Worm (Caenorhabditis elegans) whole organism, L3 larva: ENCODE data around the gene ZK1307.7.

Source experiments
- R02D3.7 ChIP-seq: fragments of 150-350 bp; optimal IDR thresholded peaks from 2 replicates; lab custom pipeline; 2014; ENCODE audit warnings: missing biosample characterization, missing genetic modification characterization
- aly-2 ChIP-seq: fragments of 150-350 bp; optimal IDR thresholded peaks from 2 replicates; lab custom pipeline; 2014; ENCODE audit warnings: missing biosample characterization, missing genetic modification characterization
- ama-1 ChIP-seq: fragments of 150-350 bp; optimal IDR thresholded peaks from 2 replicates; lab custom pipeline; 2018
- ceh-16 ChIP-seq: sonication (generic microtip); optimal IDR thresholded peaks from 2 replicates; lab custom pipeline; 2017; ENCODE audit warnings: missing biosample characterization, missing genetic modification characterization
- ceh-28 ChIP-seq: fragments of 150-350 bp; optimal IDR thresholded peaks from 2 replicates; lab custom pipeline; 2014; ENCODE audit warnings: missing biosample characterization, missing genetic modification reagents, missing genetic modification characterization
- ceh-82 ChIP-seq: fragments of 150-350 bp; optimal IDR thresholded peaks from 2 replicates; lab custom pipeline; 2014; ENCODE audit warnings: missing biosample characterization, missing genetic modification characterization
- ceh-9 ChIP-seq: sonication (generic microtip); optimal IDR thresholded peaks from 2 replicates; lab custom pipeline; 2018; ENCODE audit warnings: missing biosample characterization, missing genetic modification characterization
- elt-1 ChIP-seq: fragments of 150-350 bp; optimal IDR thresholded peaks from 2 replicates; lab custom pipeline; 2014; ENCODE audit warnings: missing biosample characterization, missing genetic modification characterization
- elt-2 ChIP-seq: sonication (generic microtip); optimal IDR thresholded peaks from 2 replicates; lab custom pipeline; 2016; ENCODE audit warnings: missing genetic modification reagents, mild to moderate bottlenecking, missing genetic modification characterization, missing compliant biosample characterization
- elt-3 ChIP-seq, 3 experiments: fragments of 150-350 bp in 1 of 3; sonication (generic microtip) in 2 of 3; optimal IDR thresholded peaks; 2 replicates in 2 of 3; 4 replicates in 1 of 3; lab custom pipeline; 2014 to 2017; ENCODE audit warnings: missing biosample characterization in 3 of 3, missing genetic modification characterization in 3 of 3
- fkh-10 ChIP-seq: sonication (generic microtip); optimal IDR thresholded peaks from 2 replicates; lab custom pipeline; 2017; ENCODE audit warnings: missing biosample characterization, missing genetic modification reagents, missing genetic modification characterization
- fkh-2 ChIP-seq: fragments of 150-350 bp; optimal IDR thresholded peaks from 2 replicates; lab custom pipeline; 2014; ENCODE audit warnings: missing biosample characterization, missing genetic modification reagents, missing genetic modification characterization
- fos-1 ChIP-seq: fragments of 150-350 bp; optimal IDR thresholded peaks from 2 replicates; lab custom pipeline; 2014; ENCODE audit warnings: missing biosample characterization, missing genetic modification characterization
- hmg-11 ChIP-seq: sonication (generic microtip); optimal IDR thresholded peaks from 2 replicates; lab custom pipeline; 2016; ENCODE audit warnings: missing genetic modification characterization, missing compliant biosample characterization
- jun-1 ChIP-seq: fragments of 150-350 bp; optimal IDR thresholded peaks from 2 replicates; lab custom pipeline; 2014; ENCODE audit warnings: missing biosample characterization, missing genetic modification reagents, missing genetic modification characterization
- lin-15B ChIP-seq: fragments of 150-350 bp; optimal IDR thresholded peaks from 2 replicates; lab custom pipeline; 2014; ENCODE audit warnings: missing biosample characterization, missing genetic modification characterization
- lin-39 ChIP-seq: fragments of 150-350 bp; optimal IDR thresholded peaks from 2 replicates; lab custom pipeline; 2018; ENCODE audit warnings: missing biosample characterization, missing genetic modification reagents, missing genetic modification characterization
- lsy-12 ChIP-seq: sonication (generic microtip); optimal IDR thresholded peaks from 2 replicates; lab custom pipeline; 2016; ENCODE audit warnings: mild to moderate bottlenecking, missing genetic modification characterization, missing compliant biosample characterization
- mdl-1 ChIP-seq: fragments of 150-350 bp; optimal IDR thresholded peaks from 2 replicates; lab custom pipeline; 2014; ENCODE audit warnings: missing biosample characterization, missing genetic modification characterization
- nfya-1 ChIP-seq: sonication (generic microtip); optimal IDR thresholded peaks from 2 replicates; lab custom pipeline; 2017; ENCODE audit warnings: missing genetic modification characterization, mild to moderate bottlenecking, missing compliant biosample characterization, antibody characterized with exemption, moderate library complexity; ENCODE audit not compliant: insufficient read depth
- nhr-11 ChIP-seq: fragments of 150-350 bp; optimal IDR thresholded peaks from 2 replicates; lab custom pipeline; 2014; ENCODE audit warnings: missing biosample characterization, missing genetic modification characterization
- nhr-12 ChIP-seq: fragments of 150-350 bp; optimal IDR thresholded peaks from 2 replicates; lab custom pipeline; 2014; ENCODE audit warnings: missing biosample characterization, missing genetic modification characterization
- nhr-23 ChIP-seq: fragments of 150-350 bp; optimal IDR thresholded peaks from 2 replicates; lab custom pipeline; 2014; ENCODE audit warnings: missing biosample characterization, missing genetic modification reagents, missing genetic modification characterization
- nhr-237 ChIP-seq: fragments of 150-350 bp; optimal IDR thresholded peaks from 2 replicates; lab custom pipeline; 2014; ENCODE audit warnings: missing biosample characterization, missing genetic modification characterization
- nhr-25 ChIP-seq: sonication (generic microtip); optimal IDR thresholded peaks from 2 replicates; lab custom pipeline; 2017; ENCODE audit warnings: missing biosample characterization, missing genetic modification characterization
- nhr-43 ChIP-seq: sonication (generic microtip); optimal IDR thresholded peaks from 2 replicates; lab custom pipeline; 2016; ENCODE audit warnings: mild to moderate bottlenecking, missing genetic modification characterization, missing compliant biosample characterization; ENCODE audit not compliant: poor library complexity, severe bottlenecking
- nhr-67 ChIP-seq: fragments of 150-350 bp; optimal IDR thresholded peaks from 2 replicates; lab custom pipeline; 2014; ENCODE audit warnings: missing biosample characterization, missing genetic modification characterization
- nhr-76 ChIP-seq: fragments of 150-350 bp; sonication (generic microtip); optimal IDR thresholded peaks from 5 replicates; lab custom pipeline; 2014; ENCODE audit warnings: missing biosample characterization, missing genetic modification characterization
- pha-4 ChIP-seq: fragments of 150-350 bp; optimal IDR thresholded peaks from 2 replicates; lab custom pipeline; 2014; ENCODE audit warnings: missing biosample characterization, missing genetic modification reagents, missing genetic modification characterization
- pqm-1 ChIP-seq: fragments of 150-350 bp; optimal IDR thresholded peaks from 2 replicates; lab custom pipeline; 2017; ENCODE audit warnings: missing biosample characterization, missing genetic modification characterization, inconsistent platforms
- sea-2 ChIP-seq: fragments of 150-350 bp; sonication (generic microtip); optimal IDR thresholded peaks from 4 replicates; lab custom pipeline; 2014; ENCODE audit warnings: missing biosample characterization, missing genetic modification reagents, missing genetic modification characterization
- skn-1 ChIP-seq: fragments of 150-350 bp; optimal IDR thresholded peaks from 2 replicates; lab custom pipeline; 2014; ENCODE audit warnings: missing biosample characterization, missing genetic modification characterization
- unc-39 ChIP-seq: sonication (generic microtip); optimal IDR thresholded peaks from 4 replicates; lab custom pipeline; 2017; ENCODE audit warnings: missing biosample characterization, missing genetic modification characterization
- unc-62 ChIP-seq: fragments of 150-350 bp; sonication (generic microtip); optimal IDR thresholded peaks from 4 replicates; lab custom pipeline; 2014; ENCODE audit warnings: missing biosample characterization, missing genetic modification reagents, missing genetic modification characterization
- zag-1 ChIP-seq: fragments of 150-350 bp; optimal IDR thresholded peaks from 2 replicates; lab custom pipeline; 2014; ENCODE audit warnings: missing biosample characterization, missing genetic modification characterization
- ztf-11 ChIP-seq: fragments of 150-350 bp; optimal IDR thresholded peaks from 2 replicates; lab custom pipeline; 2014; ENCODE audit warnings: missing biosample characterization, missing genetic modification characterization

Gene ZK1307.7

DNA sequence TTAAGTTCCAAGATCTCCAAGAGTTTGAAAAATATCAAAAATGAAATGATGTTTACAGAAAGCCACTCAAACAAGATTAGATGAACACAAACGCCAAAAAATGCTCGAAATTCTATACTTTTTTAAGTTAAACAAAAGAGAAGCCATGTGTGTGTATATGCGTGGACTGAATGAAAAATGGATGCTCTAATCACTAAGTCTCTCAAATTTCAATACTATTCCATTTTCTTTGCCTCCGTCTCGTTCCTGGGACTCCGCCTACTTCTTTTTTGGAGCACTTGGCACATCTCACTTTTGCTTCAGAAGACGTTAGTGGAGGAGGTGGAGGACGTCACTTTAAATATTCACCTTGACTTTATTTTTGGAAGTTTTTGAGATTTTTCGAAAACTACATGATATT, 43.4 kb downstream of the ZK1307.7 start:
- TF ChIP-seq sea-2 (GFP tag; lab: Kevin White, UChicago) = no peak
- TF ChIP-seq elt-1 = no peak
- no peak for TF ChIP-seq ztf-11 (tag; lab: Kevin White, UChicago)
- TF ChIP-seq jun-1 (tag; lab: Kevin White, UChicago) = no peak
- TF ChIP-seq nhr-23 (tag; lab: Kevin White, UChicago) = no peak
- no peak for TF ChIP-seq nfya-1
- no peak for TF ChIP-seq nhr-11 (tag; lab: Kevin White, UChicago)
- TF ChIP-seq lsy-12 (tag; lab: Kevin White, UChicago) = no peak
- no peak for TF ChIP-seq skn-1 (tag; lab: Kevin White, UChicago)
- no peak for TF ChIP-seq fos-1 (tag; lab: Kevin White, UChicago)
- no peak for TF ChIP-seq ceh-9 (tag; lab: Kevin White, UChicago)
- TF ChIP-seq mdl-1 (tag; lab: Kevin White, UChicago) = no peak
- TF ChIP-seq pha-4 (tag; lab: Kevin White, UChicago) = no peak
- TF ChIP-seq ceh-82 (tag; lab: Kevin White, UChicago) = no peak
- no peak for TF ChIP-seq aly-2 (tag; lab: Kevin White, UChicago)
- no peak for TF ChIP-seq nhr-43 (tag; lab: Kevin White, UChicago)
- no peak for TF ChIP-seq unc-39 (tag; lab: Kevin White, UChicago)
- no peak for TF ChIP-seq fkh-10

- TF ChIP-seq fkh-2 (no peak), nhr-67 (tag; lab: Kevin White, UChicago) (no peak), lin-39 (tag; lab: Kevin White, UChicago) (no peak), nhr-12 (tag; lab: Kevin White, UChicago) (no peak), lsy-12 (tag; lab: Kevin White, UChicago) (no peak), sea-2 (GFP tag; lab: Kevin White, UChicago) (no peak)
These were observed 44.1 kb downstream of the ZK1307.7 start, which contains the start of gene ZK1320.13 for ce11 chrII:9680493-9680892. TSS of gene ZK1320.13 (plus strand) at chrII:9680793.

ce11 chrII:9682044-9682443, 45.6 kb downstream of the ZK1307.7 start:
- TF ChIP-seq fkh-10 (peak; percentile 68), zag-1 (no peak)

DNA sequence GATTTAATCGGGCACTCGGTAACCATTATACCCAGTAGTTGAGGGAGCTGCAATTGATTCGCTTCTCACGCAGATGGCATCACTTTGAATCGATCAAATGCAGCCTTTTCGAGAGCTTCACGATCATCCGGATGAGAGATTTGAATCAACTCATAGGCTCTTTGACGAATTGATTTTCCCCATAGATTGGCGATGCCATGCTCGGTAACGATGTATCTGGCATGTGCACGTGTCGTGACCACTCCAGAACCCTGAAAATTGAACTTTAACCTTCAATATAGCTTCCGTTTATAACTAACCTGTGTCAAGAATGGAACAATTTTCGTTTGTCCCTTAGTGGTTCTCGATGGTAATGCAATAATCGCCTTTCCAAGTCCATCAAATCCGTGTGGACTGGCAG, 47.8 kb downstream of the ZK1307.7 start:
- no peak for TF ChIP-seq elt-2 (tag; lab: Kevin White, UChicago)
- peak; percentile 50 for TF ChIP-seq ama-1 (lab: Kevin White, UChicago)
- TF ChIP-seq, all 47 proteins: peak for 1

- TF ChIP-seq lin-39 (tag; lab: Kevin White, UChicago) = no peak
- TF ChIP-seq nhr-23 (tag; lab: Kevin White, UChicago) = no peak
- peak; percentile 18 for TF ChIP-seq nhr-25
- TF ChIP-seq aly-2 (tag; lab: Kevin White, UChicago) = no peak
- peak; percentile 13 for TF ChIP-seq lin-15B (tag; lab: Kevin White, UChicago)
- TF ChIP-seq pha-4 (tag; lab: Kevin White, UChicago) = peak; percentile 33
- TF ChIP-seq nhr-11 (tag; lab: Kevin White, UChicago) = no peak
- TF ChIP-seq nhr-12 (tag; lab: Kevin White, UChicago) = no peak
- no peak for TF ChIP-seq nhr-237 (tag; lab: Kevin White, UChicago)
- TF ChIP-seq ceh-28 = no peak
- TF ChIP-seq elt-1 = no peak
- TF ChIP-seq fkh-10 = no peak
- no peak for TF ChIP-seq unc-39 (tag; lab: Kevin White, UChicago)
- TF ChIP-seq lsy-12 (tag; lab: Kevin White, UChicago) = no peak
- no peak for TF ChIP-seq ceh-9 (tag; lab: Kevin White, UChicago)
- no peak for TF ChIP-seq fos-1 (tag; lab: Kevin White, UChicago)
- TF ChIP-seq R02D3.7 (tag; lab: Kevin White, UChicago) = no peak
- peak; percentile 50 for TF ChIP-seq elt-2 (tag; lab: Kevin White, UChicago)
- TF ChIP-seq elt-3 (tag; optimal IDR thresholded peaks at IDR 0.05; lab: Kevin White, UChicago) = no peak
- no peak for TF ChIP-seq pqm-1
- TF ChIP-seq hmg-11 (tag; lab: Kevin White, UChicago) = no peak
- TF ChIP-seq unc-62 = no peak
- no peak for TF ChIP-seq ztf-11 (tag; lab: Kevin White, UChicago)
- TF ChIP-seq nhr-67 (tag; lab: Kevin White, UChicago) = no peak
- no peak for TF ChIP-seq zag-1
- no peak for TF ChIP-seq skn-1 (tag; lab: Kevin White, UChicago)
- no peak for TF ChIP-seq ceh-16
- peak; percentile 59 for TF ChIP-seq nhr-76 (tag; lab: Kevin White, UChicago)
These were observed 50.3 kb downstream of the ZK1307.7 start, which contains the start of gene ZK1320.9 for ce11 chrII:9686663-9687193. TSS of gene ZK1320.9 (minus strand) at chrII:9686713.
